Worm (Caenorhabditis elegans) whole organism, mixed stage, embryonic: ENCODE data around the gene msp-56.

ENCODE experiments used
- blmp-1 ChIP-seq: fragments of 150-350 bp; optimal IDR thresholded peaks from 2 replicates; lab custom pipeline; 2014; ENCODE audit warnings: missing biosample characterization, missing genetic modification characterization
- elt-1 ChIP-seq: sonication (generic microtip); optimal IDR thresholded peaks from 2 replicates; lab custom pipeline; 2017; ENCODE audit warnings: missing genetic modification characterization, mild to moderate bottlenecking, missing compliant biosample characterization, antibody characterized with exemption, moderate library complexity, borderline replicate concordance; ENCODE audit not compliant: insufficient read depth
- elt-3 ChIP-seq: fragments of 150-350 bp; optimal IDR thresholded peaks from 2 replicates; lab custom pipeline; 2014; ENCODE audit warnings: missing biosample characterization, missing genetic modification characterization
- flh-1 ChIP-seq: fragments of 200-800 bp; sonication (Bioruptor generic); optimal IDR thresholded peaks from 2 replicates; lab custom pipeline; 2018; ENCODE audit warnings: mild to moderate bottlenecking, missing genetic modification characterization, moderate library complexity, missing compliant biosample characterization
- ham-2 ChIP-seq: fragments of 200-800 bp; sonication (Bioruptor generic); optimal IDR thresholded peaks from 2 replicates; lab custom pipeline; 2018; ENCODE audit warnings: mild to moderate bottlenecking, missing genetic modification characterization, missing compliant biosample characterization
- hlh-1 ChIP-seq: fragments of 150-350 bp; optimal IDR thresholded peaks from 2 replicates; lab custom pipeline; 2014; ENCODE audit warnings: missing biosample characterization, missing genetic modification reagents, missing genetic modification characterization
- lin-13 ChIP-seq: fragments of 150-350 bp; optimal IDR thresholded peaks from 2 replicates; lab custom pipeline; 2014; ENCODE audit warnings: missing biosample characterization, missing genetic modification characterization
- lsy-2 ChIP-seq: fragments of 150-350 bp; optimal IDR thresholded peaks from 2 replicates; lab custom pipeline; 2014; ENCODE audit warnings: missing biosample characterization, missing genetic modification characterization
- mab-5 ChIP-seq: fragments of 150-350 bp; optimal IDR thresholded peaks from 2 replicates; lab custom pipeline; 2014; ENCODE audit warnings: missing biosample characterization, missing genetic modification characterization
- nhr-12 ChIP-seq: fragments of 150-350 bp; optimal IDR thresholded peaks from 2 replicates; lab custom pipeline; 2014; ENCODE audit warnings: missing biosample characterization, missing genetic modification characterization
- nhr-28 ChIP-seq: fragments of 150-350 bp; optimal IDR thresholded peaks from 2 replicates; lab custom pipeline; 2014; ENCODE audit warnings: missing biosample characterization, missing genetic modification characterization
- unc-120 ChIP-seq: sonication (generic microtip); optimal IDR thresholded peaks from 2 replicates; lab custom pipeline; 2017; ENCODE audit warnings: missing genetic modification characterization, missing compliant biosample characterization; ENCODE audit not compliant: poor library complexity, severe bottlenecking
- unc-62 ChIP-seq: fragments of 150-350 bp; optimal IDR thresholded peaks from 2 replicates; lab custom pipeline; 2014; ENCODE audit warnings: missing biosample characterization, missing genetic modification reagents, missing genetic modification characterization
- ztf-11 ChIP-seq: fragments of 150-350 bp; optimal IDR thresholded peaks from 2 replicates; lab custom pipeline; 2014; ENCODE audit warnings: missing biosample characterization, missing genetic modification characterization

DNA sequence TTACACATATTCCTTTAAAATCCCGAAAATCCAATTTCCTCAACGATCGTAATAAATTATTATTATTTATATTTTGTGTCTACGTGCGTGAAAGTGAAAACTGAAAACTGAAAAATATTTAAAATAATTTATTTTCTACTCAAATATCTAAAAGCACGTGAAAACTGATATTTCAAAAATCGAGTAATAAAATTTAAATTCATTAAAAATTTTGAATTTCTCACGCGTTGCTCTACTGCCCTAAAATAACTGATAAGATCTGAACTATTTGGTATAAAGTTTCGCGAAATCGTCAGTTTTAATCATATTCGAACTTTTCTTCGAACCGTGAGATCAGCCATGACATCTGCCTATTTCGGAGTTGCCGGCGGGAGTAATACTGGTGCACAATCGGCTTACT is 10.9 kb downstream of the msp-56 start, which contains the start of gene ssq-1:
- TF ChIP-seq lsy-2 (tag; lab: Kevin White, UChicago) = no peak
- TF ChIP-seq mab-5 (tag; lab: Kevin White, UChicago) = no peak
- no peak for TF ChIP-seq nhr-12 (tag; lab: Kevin White, UChicago)
- TF ChIP-seq unc-62 = no peak
- no peak for TF ChIP-seq hlh-1
- no peak for TF ChIP-seq ztf-11 (tag; lab: Kevin White, UChicago)
- no peak for TF ChIP-seq nhr-28
- TF ChIP-seq unc-120 (tag; lab: Kevin White, UChicago) = no peak
- no peak for TF ChIP-seq blmp-1
- TF ChIP-seq flh-1 (GFP tag; lab: Kevin White, UChicago) = no peak
- TF ChIP-seq lin-13 (tag; lab: Kevin White, UChicago) = no peak
- TF ChIP-seq elt-1 (tag; lab: Kevin White, UChicago) = no peak
- TF ChIP-seq elt-3 (tag; lab: Kevin White, UChicago) = no peak
- TF ChIP-seq ham-2 = no peak
